Worm (Caenorhabditis elegans) whole organism, late embryonic: ENCODE measurements around the gene scl-7.

Experiments used
- C08G9.2 ChIP-seq: sonication (generic microtip); optimal IDR thresholded peaks from 2 replicates; lab custom pipeline; 2016; ENCODE audit warnings: mild to moderate bottlenecking, missing genetic modification characterization, moderate library complexity, missing compliant biosample characterization
- F13H6.1 ChIP-seq: sonication (generic microtip); optimal IDR thresholded peaks from 2 replicates; lab custom pipeline; 2016; ENCODE audit warnings: missing genetic modification characterization, missing compliant biosample characterization
- T23F11.4 ChIP-seq: fragments of 200-800 bp; sonication (Bioruptor generic); optimal IDR thresholded peaks from 2 replicates; lab custom pipeline; 2018; ENCODE audit warnings: mild to moderate bottlenecking, missing genetic modification characterization, missing compliant biosample characterization
- Y22D7AL.16 ChIP-seq: sonication (generic microtip); optimal IDR thresholded peaks from 2 replicates; lab custom pipeline; 2016; ENCODE audit warnings: missing genetic modification characterization, missing compliant biosample characterization
- ama-1 ChIP-seq: fragments of 150-350 bp; optimal IDR thresholded peaks from 2 replicates; lab custom pipeline; 2014
- ceh-19 ChIP-seq: fragments of 200-800 bp; sonication (Bioruptor generic); optimal IDR thresholded peaks from 2 replicates; lab custom pipeline; 2018; ENCODE audit warnings: mild to moderate bottlenecking, missing genetic modification characterization, missing compliant biosample characterization
- ceh-24 ChIP-seq: sonication (generic microtip); optimal IDR thresholded peaks from 2 replicates; lab custom pipeline; 2016; ENCODE audit warnings: mild to moderate bottlenecking, missing genetic modification characterization, missing compliant biosample characterization
- ceh-34 ChIP-seq: sonication (generic microtip); optimal IDR thresholded peaks from 2 replicates; lab custom pipeline; 2016; ENCODE audit warnings: mild to moderate bottlenecking, missing genetic modification characterization, missing compliant biosample characterization
- che-1 ChIP-seq: sonication (generic microtip); optimal IDR thresholded peaks from 2 replicates; lab custom pipeline; 2016; ENCODE audit warnings: mild to moderate bottlenecking, missing genetic modification characterization, missing compliant biosample characterization
- dmd-4 ChIP-seq: sonication (generic microtip); optimal IDR thresholded peaks from 2 replicates; lab custom pipeline; 2016; ENCODE audit warnings: borderline replicate concordance, missing genetic modification characterization, missing compliant biosample characterization
- dve-1 ChIP-seq: sonication (generic microtip); optimal IDR thresholded peaks from 2 replicates; lab custom pipeline; 2017; ENCODE audit warnings: antibody characterized with exemption, mild to moderate bottlenecking, missing genetic modification characterization, missing compliant biosample characterization
- elt-2 ChIP-seq: sonication (generic microtip); optimal IDR thresholded peaks from 2 replicates; lab custom pipeline; 2016; ENCODE audit warnings: missing genetic modification reagents, missing genetic modification characterization, missing compliant biosample characterization
- elt-4 ChIP-seq: sonication (generic microtip); optimal IDR thresholded peaks from 2 replicates; lab custom pipeline; 2016; ENCODE audit warnings: missing genetic modification characterization, missing compliant biosample characterization
- eyg-1 ChIP-seq: sonication (generic microtip); optimal IDR thresholded peaks from 2 replicates; lab custom pipeline; 2016; ENCODE audit warnings: missing genotype, missing genetic modification characterization, missing compliant biosample characterization
- fkh-10 ChIP-seq: fragments of 150-350 bp; optimal IDR thresholded peaks from 2 replicates; lab custom pipeline; 2014; ENCODE audit warnings: missing biosample characterization, missing genetic modification reagents, missing genetic modification characterization
- fkh-6 ChIP-seq: sonication (generic microtip); optimal IDR thresholded peaks from 2 replicates; lab custom pipeline; 2016; ENCODE audit warnings: missing genetic modification characterization, missing compliant biosample characterization
- gmeb-2 ChIP-seq: sonication (generic microtip); optimal IDR thresholded peaks from 2 replicates; lab custom pipeline; 2016; ENCODE audit warnings: missing genetic modification characterization, inconsistent platforms, missing compliant biosample characterization
- hlh-30 ChIP-seq: sonication (generic microtip); optimal IDR thresholded peaks from 2 replicates; lab custom pipeline; 2017; ENCODE audit warnings: antibody characterized with exemption, missing genetic modification characterization, missing compliant biosample characterization; ENCODE audit not compliant: insufficient read depth
- hlh-6 ChIP-seq: sonication (generic microtip); optimal IDR thresholded peaks from 2 replicates; lab custom pipeline; 2016; ENCODE audit warnings: missing genotype, missing genetic modification characterization, missing compliant biosample characterization
- hlh-8 ChIP-seq: sonication (generic microtip); optimal IDR thresholded peaks from 2 replicates; lab custom pipeline; 2016; ENCODE audit warnings: missing genotype, missing genetic modification characterization, missing compliant biosample characterization
- lin-11 ChIP-seq: fragments of 200-800 bp; sonication (Bioruptor generic); optimal IDR thresholded peaks from 2 replicates; lab custom pipeline; 2018; ENCODE audit warnings: mild to moderate bottlenecking, missing genetic modification characterization, missing compliant biosample characterization
- madf-2 ChIP-seq: sonication (generic microtip); optimal IDR thresholded peaks from 2 replicates; lab custom pipeline; 2017; ENCODE audit warnings: missing genetic modification characterization, missing compliant biosample characterization
- nfya-1 ChIP-seq: sonication (generic microtip); optimal IDR thresholded peaks from 2 replicates; lab custom pipeline; 2017; ENCODE audit warnings: missing genetic modification characterization, mild to moderate bottlenecking, missing compliant biosample characterization, antibody characterized with exemption, moderate library complexity
- npax-4 ChIP-seq: sonication (generic microtip); optimal IDR thresholded peaks from 2 replicates; lab custom pipeline; 2016; ENCODE audit warnings: missing genetic modification characterization, missing compliant biosample characterization
- pha-2 ChIP-seq: sonication (generic microtip); optimal IDR thresholded peaks from 2 replicates; lab custom pipeline; 2017; ENCODE audit warnings: mild to moderate bottlenecking, missing genetic modification characterization, missing compliant biosample characterization
- pha-4 ChIP-seq: fragments of 150-350 bp; optimal IDR thresholded peaks from 2 replicates; lab custom pipeline; 2018; ENCODE audit warnings: missing biosample characterization, missing genetic modification reagents, missing genetic modification characterization
- pqm-1 ChIP-seq: sonication (generic microtip); optimal IDR thresholded peaks from 2 replicates; lab custom pipeline; 2016; ENCODE audit warnings: missing genetic modification characterization, missing compliant biosample characterization
- pros-1 ChIP-seq: fragments of 150-350 bp; optimal IDR thresholded peaks from 2 replicates; lab custom pipeline; 2014; ENCODE audit warnings: missing biosample characterization, missing genetic modification reagents, missing genetic modification characterization
- ref-2 ChIP-seq: sonication (generic microtip); optimal IDR thresholded peaks from 2 replicates; lab custom pipeline; 2016; ENCODE audit warnings: missing genetic modification characterization, missing compliant biosample characterization
- sdc-2 ChIP-seq: sonication (generic microtip); optimal IDR thresholded peaks from 2 replicates; lab custom pipeline; 2016; ENCODE audit warnings: missing genotype, missing genetic modification characterization, missing compliant biosample characterization
- sox-4 ChIP-seq: sonication (generic microtip); optimal IDR thresholded peaks from 2 replicates; lab custom pipeline; 2017; ENCODE audit warnings: mild to moderate bottlenecking, missing genetic modification characterization, inconsistent platforms, missing compliant biosample characterization
- syd-9 ChIP-seq: sonication (generic microtip); optimal IDR thresholded peaks from 2 replicates; lab custom pipeline; 2016; ENCODE audit warnings: mild to moderate bottlenecking, missing genetic modification characterization, moderate library complexity, missing compliant biosample characterization
- tbx-2 ChIP-seq: sonication (generic microtip); optimal IDR thresholded peaks from 2 replicates; lab custom pipeline; 2016; ENCODE audit warnings: missing genetic modification characterization, missing compliant biosample characterization
- tbx-7 ChIP-seq: sonication (generic microtip); optimal IDR thresholded peaks from 2 replicates; lab custom pipeline; 2016; ENCODE audit warnings: missing genotype, missing genetic modification characterization, missing compliant biosample characterization
- ttx-3 ChIP-seq: sonication (generic microtip); optimal IDR thresholded peaks from 2 replicates; lab custom pipeline; 2016; ENCODE audit warnings: missing genetic modification reagents, missing genetic modification characterization, missing compliant biosample characterization
- unc-3 ChIP-seq, 2 experiments: fragments of 200-800 bp in 1 of 2; sonication (Bioruptor generic) in 1 of 2; sonication (generic microtip) in 1 of 2; conservative IDR thresholded peaks in 1 of 2; optimal IDR thresholded peaks in 1 of 2; 2 replicates each; pipeline versions ENCODE4 v1.3.6 to Lab custom; 2016 to 2022; ENCODE audit warnings: missing compliant biosample characterization in 2 of 2, missing genetic modification characterization in 2 of 2, missing genetic modification reagents in 1 of 2
- unc-55 ChIP-seq: sonication (generic microtip); optimal IDR thresholded peaks from 2 replicates; lab custom pipeline; 2017; ENCODE audit warnings: missing biosample characterization, missing genetic modification reagents, missing genetic modification characterization
- zip-5 ChIP-seq: sonication (generic microtip); optimal IDR thresholded peaks from 2 replicates; lab custom pipeline; 2016; ENCODE audit warnings: missing genetic modification characterization, missing compliant biosample characterization

scl-7 gene

ce11 chrIV:13082836-13083763 lies 12.9 kb downstream of the scl-7 start:
- TF ChIP-seq fkh-10 (GFP tag; lab: Kevin White, UChicago) (no peak), ama-1 (no peak), che-1 (tag; lab: Kevin White, UChicago) (no peak), pqm-1 (tag; lab: Kevin White, UChicago) (no peak), npax-4 (tag; lab: Kevin White, UChicago) (no peak), tbx-7 (tag; lab: Kevin White, UChicago) (no peak), tbx-2 (tag; lab: Kevin White, UChicago) (no peak), lin-11 (tag; lab: Kevin White, UChicago) (no peak), elt-2 (tag; lab: Kevin White, UChicago) (no peak), ceh-19 (GFP tag; lab: Kevin White, UChicago) (no peak), nfya-1 (tag; lab: Kevin White, UChicago) (no peak), T23F11.4 (no peak), hlh-30 (tag; lab: Kevin White, UChicago) (no peak), ref-2 (tag; lab: Kevin White, UChicago) (no peak), elt-4 (no peak), zip-5 (tag; lab: Kevin White, UChicago) (no peak), eyg-1 (tag; lab: Kevin White, UChicago) (no peak)

ce11 chrIV:13085675-13086074 lies 15.4 kb downstream of the scl-7 start:
- TF ChIP-seq sdc-2 (tag; lab: Kevin White, UChicago) (no peak), F13H6.1 (no peak), pha-4 (tag; lab: Kevin White, UChicago) (no peak), hlh-6 (tag; lab: Kevin White, UChicago) (no peak), fkh-6 (tag; lab: Kevin White, UChicago) (no peak), che-1 (tag; lab: Kevin White, UChicago) (no peak), eyg-1 (tag; lab: Kevin White, UChicago) (no peak), ceh-24 (tag; lab: Kevin White, UChicago) (no peak), zip-5 (tag; lab: Kevin White, UChicago) (no peak), dve-1 (tag; lab: Kevin White, UChicago) (no peak), pha-2 (tag; lab: Kevin White, UChicago) (no peak), ceh-34 (tag; lab: Kevin White, UChicago) (no peak), gmeb-2 (tag; lab: Kevin White, UChicago) (no peak), dmd-4 (tag; lab: Kevin White, UChicago) (no peak), tbx-7 (tag; lab: Kevin White, UChicago) (no peak), sox-4 (tag; lab: Kevin White, UChicago) (no peak)

ce11 chrIV:13086705-13087104 lies 16.5 kb downstream of the scl-7 start, which contains the start of gene spin-2:
TSS of gene spin-2 (plus strand) at chrIV:13087005.
- no peak for TF ChIP-seq Y22D7AL.16 (tag; lab: Kevin White, UChicago)
- TF ChIP-seq gmeb-2 (tag; lab: Kevin White, UChicago): no peak
- no peak for TF ChIP-seq unc-55
- no peak for TF ChIP-seq npax-4 (tag; lab: Kevin White, UChicago)
- no peak for TF ChIP-seq ttx-3 (tag; lab: Kevin White, UChicago)
- no peak for TF ChIP-seq madf-2 (tag; lab: Kevin White, UChicago)

ce11 chrIV:13089671-13090242 lies 19.5 kb downstream of the scl-7 start:
- no peak for TF ChIP-seq unc-3 (GFP tag; conservative IDR thresholded peaks at IDR 0.05; lab: Robert Waterston, UW)
- TF ChIP-seq unc-3 (tag; optimal IDR thresholded peaks at IDR 0.05; lab: Kevin White, UChicago): no peak
- TF ChIP-seq syd-9: no peak
- no peak for TF ChIP-seq pros-1
- TF ChIP-seq ceh-24 (tag; lab: Kevin White, UChicago): no peak
- peak; percentile 35 for TF ChIP-seq C08G9.2
- no peak for TF ChIP-seq hlh-8
- no peak for TF ChIP-seq lin-11 (tag; lab: Kevin White, UChicago)
- TF ChIP-seq hlh-6 (tag; lab: Kevin White, UChicago): peak; percentile 21
- no peak for TF ChIP-seq eyg-1 (tag; lab: Kevin White, UChicago)
